Fruit fly (Drosophila melanogaster) whole organism: Measurements from ENCODE around the gene ich.

Experiments used
- CG8478 ChIP-seq: fragments of >200 bp; optimal IDR thresholded peaks from 2 replicates; lab custom pipeline; 2018; ENCODE audit warnings: inconsistent platforms
- psq ChIP-seq: fragments of >200 bp; optimal IDR thresholded peaks from 2 replicates; lab custom pipeline; 2017

DNA sequence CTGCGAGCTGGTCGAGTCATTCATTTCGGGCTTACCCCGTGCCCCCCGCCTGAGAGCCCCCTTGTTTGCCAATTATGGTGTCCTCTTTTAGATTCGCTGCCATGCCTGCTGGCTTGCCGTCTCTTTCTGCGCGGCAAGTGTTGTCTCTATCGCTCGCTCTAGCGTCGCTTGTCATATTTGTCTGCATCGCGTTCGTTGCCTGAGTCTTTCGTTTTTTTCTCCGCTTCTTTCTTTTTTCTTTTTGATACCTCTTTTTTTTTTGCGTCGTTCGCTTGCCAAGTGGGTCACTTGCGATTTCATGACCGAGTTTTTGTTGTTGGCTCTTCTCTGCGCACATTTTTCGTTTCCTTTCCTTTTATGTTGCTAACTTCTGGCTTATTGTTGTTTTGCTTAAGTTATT lies 9.0 kb upstream of the ich start:
- TF ChIP-seq CG8478 (lab: Kevin White, UChicago) (no peak), psq (lab: Kevin White, UChicago) (no peak)
